Worm (Caenorhabditis elegans) whole organism, mixed stage, embryonic: ENCODE data around the gene F09F9.2.

Experiments used
- M03D4.4 ChIP-seq: sonication (generic microtip); optimal IDR thresholded peaks from 2 replicates; lab custom pipeline; 2017; ENCODE audit warnings: mild to moderate bottlenecking, missing genetic modification characterization, missing compliant biosample characterization
- bed-3 ChIP-seq: fragments of 200-800 bp; sonication (Bioruptor generic); optimal IDR thresholded peaks from 3 replicates; lab custom pipeline; 2018; ENCODE audit warnings: mild to moderate bottlenecking, missing genetic modification characterization, moderate library complexity, missing compliant biosample characterization
- blmp-1 ChIP-seq: fragments of 150-350 bp; optimal IDR thresholded peaks from 2 replicates; lab custom pipeline; 2014; ENCODE audit warnings: missing biosample characterization, missing genetic modification characterization
- ceh-39 ChIP-seq: fragments of 150-350 bp; optimal IDR thresholded peaks from 2 replicates; lab custom pipeline; 2014; ENCODE audit warnings: missing biosample characterization, missing genetic modification characterization
- ceh-43 ChIP-seq: fragments of 200-800 bp; sonication (Bioruptor generic); optimal IDR thresholded peaks from 2 replicates; lab custom pipeline; 2018; ENCODE audit warnings: mild to moderate bottlenecking, missing genetic modification characterization, moderate library complexity, missing compliant biosample characterization
- ceh-83 ChIP-seq: fragments of 200-800 bp; sonication (Bioruptor generic); optimal IDR thresholded peaks from 2 replicates; lab custom pipeline; 2018; ENCODE audit warnings: mild to moderate bottlenecking, missing genetic modification characterization, missing compliant biosample characterization
- ces-1 ChIP-seq: fragments of 150-350 bp; optimal IDR thresholded peaks from 2 replicates; lab custom pipeline; 2014; ENCODE audit warnings: missing biosample characterization, missing genetic modification reagents, missing genetic modification characterization
- cnd-1 ChIP-seq: fragments of 200-800 bp; sonication (Bioruptor generic); optimal IDR thresholded peaks from 2 replicates; lab custom pipeline; 2018; ENCODE audit warnings: mild to moderate bottlenecking, missing genetic modification characterization, missing compliant biosample characterization
- drap-1 ChIP-seq: fragments of 200-800 bp; sonication (Bioruptor generic); optimal IDR thresholded peaks from 3 replicates; lab custom pipeline; 2018; ENCODE audit warnings: mild to moderate bottlenecking, missing genetic modification characterization, missing compliant biosample characterization
- elt-1 ChIP-seq: sonication (generic microtip); optimal IDR thresholded peaks from 2 replicates; lab custom pipeline; 2017; ENCODE audit warnings: missing genetic modification characterization, mild to moderate bottlenecking, missing compliant biosample characterization, antibody characterized with exemption, moderate library complexity, borderline replicate concordance; ENCODE audit not compliant: insufficient read depth
- elt-3 ChIP-seq: fragments of 150-350 bp; optimal IDR thresholded peaks from 2 replicates; lab custom pipeline; 2014; ENCODE audit warnings: missing biosample characterization, missing genetic modification characterization
- flh-1 ChIP-seq: fragments of 200-800 bp; sonication (Bioruptor generic); optimal IDR thresholded peaks from 2 replicates; lab custom pipeline; 2018; ENCODE audit warnings: mild to moderate bottlenecking, missing genetic modification characterization, moderate library complexity, missing compliant biosample characterization
- hlh-1 ChIP-seq: fragments of 150-350 bp; optimal IDR thresholded peaks from 2 replicates; lab custom pipeline; 2014; ENCODE audit warnings: missing biosample characterization, missing genetic modification reagents, missing genetic modification characterization
- lin-13 ChIP-seq: fragments of 150-350 bp; optimal IDR thresholded peaks from 2 replicates; lab custom pipeline; 2014; ENCODE audit warnings: missing biosample characterization, missing genetic modification characterization
- lin-32 ChIP-seq: fragments of 200-800 bp; sonication (Bioruptor generic); optimal IDR thresholded peaks from 2 replicates; lab custom pipeline; 2018; ENCODE audit warnings: mild to moderate bottlenecking, missing genetic modification characterization, missing compliant biosample characterization
- lsy-2 ChIP-seq: fragments of 150-350 bp; optimal IDR thresholded peaks from 2 replicates; lab custom pipeline; 2014; ENCODE audit warnings: missing biosample characterization, missing genetic modification characterization
- mab-5 ChIP-seq: fragments of 150-350 bp; optimal IDR thresholded peaks from 2 replicates; lab custom pipeline; 2014; ENCODE audit warnings: missing biosample characterization, missing genetic modification characterization
- mep-1 ChIP-seq: fragments of 150-350 bp; optimal IDR thresholded peaks from 2 replicates; lab custom pipeline; 2017; ENCODE audit warnings: missing biosample characterization, missing genetic modification reagents, missing genetic modification characterization, inconsistent platforms
- mls-2 ChIP-seq: sonication (generic microtip); optimal IDR thresholded peaks from 2 replicates; lab custom pipeline; 2016; ENCODE audit warnings: mild to moderate bottlenecking, missing genetic modification characterization, moderate library complexity, missing compliant biosample characterization
- nhr-2 ChIP-seq: fragments of 150-350 bp; optimal IDR thresholded peaks from 2 replicates; lab custom pipeline; 2014; ENCODE audit warnings: missing biosample characterization, missing genetic modification characterization
- nhr-28 ChIP-seq: fragments of 150-350 bp; optimal IDR thresholded peaks from 2 replicates; lab custom pipeline; 2014; ENCODE audit warnings: missing biosample characterization, missing genetic modification characterization
- nhr-76 ChIP-seq: sonication (generic microtip); optimal IDR thresholded peaks from 2 replicates; lab custom pipeline; 2017; ENCODE audit warnings: missing biosample characterization, missing genetic modification characterization
- pha-4 ChIP-seq: fragments of 150-350 bp; optimal IDR thresholded peaks from 2 replicates; lab custom pipeline; 2018; ENCODE audit warnings: missing biosample characterization, missing genetic modification reagents, missing genetic modification characterization
- sem-2 ChIP-seq: fragments of 200-800 bp; sonication (Bioruptor generic); optimal IDR thresholded peaks from 2 replicates; lab custom pipeline; 2018; ENCODE audit warnings: mild to moderate bottlenecking, missing genetic modification characterization, missing compliant biosample characterization
- snpc-4 ChIP-seq: fragments of 150-350 bp; optimal IDR thresholded peaks from 2 replicates; lab custom pipeline; 2014; ENCODE audit warnings: missing biosample characterization, missing genetic modification characterization
- unc-120 ChIP-seq: sonication (generic microtip); optimal IDR thresholded peaks from 2 replicates; lab custom pipeline; 2017; ENCODE audit warnings: missing genetic modification characterization, missing compliant biosample characterization; ENCODE audit not compliant: poor library complexity, severe bottlenecking
- unc-62 ChIP-seq: fragments of 150-350 bp; optimal IDR thresholded peaks from 2 replicates; lab custom pipeline; 2014; ENCODE audit warnings: missing biosample characterization, missing genetic modification reagents, missing genetic modification characterization
- zip-8 ChIP-seq: fragments of 150-350 bp; optimal IDR thresholded peaks from 2 replicates; lab custom pipeline; 2014; ENCODE audit warnings: missing biosample characterization, missing genetic modification characterization
- ztf-11 ChIP-seq: fragments of 150-350 bp; optimal IDR thresholded peaks from 2 replicates; lab custom pipeline; 2014; ENCODE audit warnings: missing biosample characterization, missing genetic modification characterization

F09F9.2 gene

DNA sequence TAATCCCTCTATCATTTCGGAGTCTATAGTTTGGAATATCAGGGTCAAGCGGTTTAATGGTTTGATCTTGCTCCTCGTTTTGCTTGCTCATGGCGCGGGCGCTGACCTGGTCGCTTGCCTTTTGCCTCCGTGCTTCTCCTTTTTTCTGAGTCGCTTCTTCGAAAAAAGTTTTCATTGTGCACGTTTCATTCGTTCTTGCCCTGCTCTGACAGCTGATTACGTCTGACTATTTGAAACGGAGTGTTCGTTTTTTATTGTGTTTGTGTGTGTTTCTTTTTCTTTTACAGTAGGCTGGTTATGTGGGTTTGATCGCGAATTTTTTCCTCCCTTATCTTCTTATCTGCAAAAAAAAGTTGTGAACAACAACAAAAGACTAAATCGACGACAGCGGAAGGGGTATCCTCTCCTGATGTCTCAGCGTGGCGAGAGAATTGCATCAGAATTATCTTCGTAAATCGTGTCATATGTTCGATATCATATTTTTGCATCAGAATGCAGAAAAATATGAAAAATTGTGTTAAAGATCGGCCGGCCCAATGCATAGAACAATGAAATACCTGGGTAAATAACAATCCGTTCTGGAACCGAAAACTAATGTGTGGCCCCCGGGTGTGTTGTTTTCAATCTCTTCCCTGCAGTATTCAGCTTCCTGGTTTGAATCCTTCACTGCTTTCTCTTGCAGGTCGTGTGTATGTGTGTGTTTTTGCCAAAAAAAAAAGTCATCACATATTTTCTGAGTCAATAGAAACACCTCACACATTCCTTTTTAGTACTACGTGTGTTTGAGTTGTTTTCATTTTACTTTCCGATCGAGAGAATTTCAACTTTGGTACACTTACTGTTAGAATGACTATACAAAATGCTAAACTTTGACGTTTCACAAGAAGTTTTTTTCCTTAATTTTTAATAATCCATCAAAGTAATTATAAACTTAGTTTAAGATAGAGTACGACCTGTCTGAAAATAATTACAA is 28.6 kb upstream of the F09F9.2 start, which contains the start of gene ZK470.4:
TSS of gene ZK470.4 (minus strand) at position 175 of the 973 bp plus-strand sequence.
- TF ChIP-seq mab-5 (no peak), ceh-39 (no peak), lsy-2 (tag; lab: Kevin White, UChicago) (no peak), flh-1 (no peak), mls-2 (no peak), ztf-11 (tag; lab: Kevin White, UChicago) (no peak), bed-3 (GFP tag; lab: Kevin White, UChicago) (no peak), zip-8 (no peak), mep-1 (tag; lab: Kevin White, UChicago) (no peak), snpc-4 (tag; lab: Kevin White, UChicago) (no peak), sem-2 (GFP tag; lab: Kevin White, UChicago) (no peak), drap-1 (GFP tag; lab: Kevin White, UChicago) (no peak), pha-4 (no peak), elt-3 (tag; lab: Kevin White, UChicago) (no peak), cnd-1 (no peak)

DNA sequence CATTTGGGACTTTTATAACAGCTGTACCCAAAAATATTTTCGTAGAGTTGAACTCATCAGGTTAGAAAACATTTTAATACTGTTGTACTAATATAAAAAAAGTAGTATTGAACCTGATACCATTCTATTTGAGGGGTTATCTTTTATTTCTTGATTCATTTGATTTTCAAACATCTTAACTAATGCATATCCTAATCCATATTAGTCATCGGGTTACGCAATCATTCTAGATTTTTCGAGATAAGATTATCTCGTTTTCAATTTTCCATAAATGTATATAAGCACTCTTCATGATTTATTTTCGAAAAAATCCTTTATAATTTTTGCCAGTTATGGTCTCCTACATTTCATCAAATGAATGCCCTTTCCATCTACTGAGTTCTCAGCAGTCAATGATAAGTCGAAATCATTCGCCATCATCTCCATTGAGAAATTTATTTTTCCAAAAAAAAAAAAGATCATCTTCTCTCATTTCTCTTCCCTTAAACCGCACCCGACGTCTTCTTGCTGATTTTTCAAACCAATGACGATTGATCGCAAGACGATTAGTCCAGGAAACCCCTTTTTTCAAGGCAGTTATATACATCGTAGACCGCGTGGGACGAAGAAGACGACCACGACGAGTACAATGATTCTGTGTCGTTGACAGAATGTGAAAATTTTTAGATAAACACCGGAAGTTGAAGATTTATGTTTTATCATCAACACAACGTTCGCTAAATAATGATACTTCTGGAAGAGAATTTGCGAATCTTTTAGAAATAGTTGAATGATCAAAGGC is 27.4 kb upstream of the F09F9.2 start:
- TF ChIP-seq lsy-2 (tag; lab: Kevin White, UChicago) (no peak), lin-32 (GFP tag; lab: Kevin White, UChicago) (no peak), M03D4.4 (tag; lab: Kevin White, UChicago) (no peak), drap-1 (GFP tag; lab: Kevin White, UChicago) (no peak), zip-8 (peak; percentile 68), nhr-76 (no peak), nhr-28 (no peak), ceh-39 (no peak), unc-120 (tag; lab: Kevin White, UChicago) (no peak), cnd-1 (no peak), mab-5 (no peak), lin-13 (tag; lab: Kevin White, UChicago) (no peak), unc-62 (GFP tag; lab: Kevin White, UChicago) (no peak), elt-1 (tag; lab: Kevin White, UChicago) (peak; percentile 23), mls-2 (no peak), snpc-4 (tag; lab: Kevin White, UChicago) (no peak)

DNA sequence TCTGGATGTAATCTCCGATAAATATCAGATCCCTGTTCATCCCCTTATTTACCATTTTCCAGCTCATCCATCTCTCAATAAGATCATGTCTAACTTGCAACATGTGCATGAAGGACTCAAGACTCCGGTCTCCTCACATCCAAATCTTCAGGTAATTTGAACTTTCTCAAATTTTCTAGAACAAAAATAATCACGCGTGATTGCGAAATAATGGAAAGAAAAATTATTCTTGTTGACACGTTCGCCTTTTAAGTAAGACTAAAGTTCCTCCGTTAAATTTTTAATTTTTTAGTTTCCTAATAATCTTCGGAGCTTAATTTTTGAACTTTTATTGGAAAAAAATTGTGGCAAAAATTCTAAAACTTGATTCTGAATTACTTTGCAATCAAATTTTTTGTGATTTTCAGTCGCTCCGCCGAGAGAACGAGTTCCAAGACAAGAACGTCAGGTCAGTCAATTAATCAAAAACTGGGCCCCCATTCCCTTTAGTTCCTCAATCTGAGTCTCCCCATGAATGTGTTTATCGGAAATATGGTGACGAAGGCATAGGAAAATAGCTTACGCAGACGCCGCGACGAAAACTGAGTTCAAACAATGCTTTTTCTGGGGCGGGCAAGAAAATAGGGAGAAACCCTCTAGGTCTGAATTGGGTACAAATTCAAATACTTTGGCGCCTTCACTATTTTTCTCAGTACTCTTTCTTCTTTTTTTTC is 26.4 kb upstream of the F09F9.2 start:
- TF ChIP-seq cnd-1 (no peak), flh-1 (no peak), lsy-2 (tag; lab: Kevin White, UChicago) (no peak), nhr-76 (no peak), elt-1 (tag; lab: Kevin White, UChicago) (no peak), ztf-11 (tag; lab: Kevin White, UChicago) (no peak), ceh-43 (GFP tag; lab: Kevin White, UChicago) (no peak), nhr-28 (no peak), nhr-2 (tag; lab: Kevin White, UChicago) (no peak), mls-2 (no peak), lin-13 (tag; lab: Kevin White, UChicago) (no peak), zip-8 (no peak), ceh-83 (no peak), hlh-1 (tag; lab: Kevin White, UChicago) (no peak), sem-2 (GFP tag; lab: Kevin White, UChicago) (no peak), mab-5 (no peak), ces-1 (no peak), blmp-1 (tag; lab: Kevin White, UChicago) (no peak), M03D4.4 (tag; lab: Kevin White, UChicago) (no peak), snpc-4 (tag; lab: Kevin White, UChicago) (no peak)
